Fruit fly (Drosophila melanogaster): ENCODE results near the gene Cad99C.
A peak's percentile ranks its signal among the peaks of the same experiment; 100 is the strongest.

The Cad99C gene

DNA sequence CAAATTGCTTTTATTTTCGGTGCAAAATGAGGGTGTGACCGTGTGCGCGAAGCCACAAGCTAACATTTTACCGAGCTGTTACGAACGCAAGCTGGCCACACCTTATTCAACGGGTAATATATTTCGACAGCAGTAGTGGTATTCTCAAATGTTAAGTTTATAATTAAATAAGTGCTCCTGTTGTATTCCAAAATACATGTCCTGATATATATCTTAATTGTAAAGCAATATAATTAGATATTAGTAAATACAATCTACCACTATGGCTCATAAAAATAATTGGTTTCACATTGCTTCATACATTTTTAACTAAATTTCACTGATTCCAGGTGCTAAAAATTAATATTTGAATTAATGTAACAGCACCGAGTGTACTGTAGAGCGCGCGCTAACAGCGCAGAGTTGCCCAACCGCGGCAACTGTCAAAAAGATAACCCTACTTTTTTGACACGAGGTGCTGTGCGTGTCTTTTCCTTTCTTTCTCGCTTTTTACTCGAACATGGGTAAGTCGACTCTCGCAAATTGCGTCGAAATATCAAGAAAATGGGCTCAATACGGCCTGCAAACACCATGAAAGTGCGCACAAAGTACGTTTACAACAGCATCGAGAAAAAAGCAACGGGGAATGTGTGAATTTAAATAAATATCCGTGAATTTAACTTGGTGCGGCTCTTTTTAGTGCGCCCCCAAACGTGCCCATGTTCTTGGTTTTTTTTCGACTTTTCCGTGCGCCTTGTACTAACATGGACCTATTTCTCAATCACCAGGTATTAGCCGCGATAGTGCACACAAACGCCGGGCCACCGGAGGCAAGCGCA, 20.2 kb downstream of the Cad99C start, which contains the start of the genes CG15514 and RpS8:
TSS of gene CG15514 (minus strand) at position 63 of the 818 bp plus-strand sequence.
TSS of gene RpS8 (plus strand) at position 151 of the 818 bp plus-strand sequence.
- TF ChIP-seq h (optimal IDR thresholded peaks at IDR 0.05) (no peak), ttk (optimal IDR thresholded peaks at IDR 0.05) (no peak), Myc (optimal IDR thresholded peaks at IDR 0.05) (no peak), Sin3A (optimal IDR thresholded peaks at IDR 0.05) (no peak), insv (optimal IDR thresholded peaks at IDR 0.05) (no peak), psq (optimal IDR thresholded peaks at IDR 0.05) (no peak)

DNA sequence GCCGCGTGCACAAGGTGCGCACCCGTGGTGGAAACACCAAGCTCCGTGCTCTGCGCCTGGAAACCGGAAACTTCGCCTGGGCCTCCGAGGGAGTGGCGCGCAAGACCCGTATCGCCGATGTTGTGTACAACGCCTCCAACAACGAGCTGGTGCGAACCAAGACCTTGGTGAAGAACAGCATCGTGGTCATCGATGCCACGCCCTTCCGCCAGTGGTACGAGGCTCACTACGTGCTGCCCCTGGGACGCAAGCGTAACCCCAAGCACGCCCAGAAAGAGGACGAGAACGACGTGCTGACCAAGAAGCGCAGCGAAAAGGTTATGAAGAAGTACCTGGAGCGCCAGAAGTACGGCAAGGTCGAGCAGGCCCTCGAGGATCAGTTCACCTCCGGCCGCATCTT, 21.3 kb downstream of the Cad99C start:
- TF ChIP-seq Myc (optimal IDR thresholded peaks at IDR 0.05) (no peak), ttk (optimal IDR thresholded peaks at IDR 0.05) (peak; percentile 80), Sin3A (optimal IDR thresholded peaks at IDR 0.05) (no peak), insv (optimal IDR thresholded peaks at IDR 0.05) (no peak), psq (optimal IDR thresholded peaks at IDR 0.05) (no peak), h (optimal IDR thresholded peaks at IDR 0.05) (no peak)

DNA sequence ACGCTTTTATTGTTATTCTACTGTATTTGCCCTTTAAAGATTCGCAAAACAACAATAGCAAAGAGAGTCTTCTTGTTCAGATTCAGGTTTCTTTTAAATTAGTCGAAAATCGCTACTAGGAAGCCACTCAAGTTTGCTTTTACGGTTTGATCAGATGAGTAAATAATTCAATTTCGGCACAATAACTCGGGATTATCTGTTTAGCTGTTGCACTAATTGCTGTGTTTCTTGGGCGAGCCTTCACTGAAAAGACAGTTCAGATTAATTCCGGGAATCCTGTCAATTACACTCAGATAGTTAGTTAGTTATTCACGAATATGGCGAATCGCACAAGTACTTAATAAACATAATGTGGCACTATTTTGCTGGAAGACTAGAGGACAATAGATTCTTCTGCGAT, 25.2 kb downstream of the Cad99C start:
- no peak for TF ChIP-seq ttk (optimal IDR thresholded peaks at IDR 0.05)
- no peak for TF ChIP-seq Sin3A (optimal IDR thresholded peaks at IDR 0.05)
- TF ChIP-seq h (optimal IDR thresholded peaks at IDR 0.05), result no peak
- TF ChIP-seq insv (optimal IDR thresholded peaks at IDR 0.05), result no peak
- TF ChIP-seq psq (optimal IDR thresholded peaks at IDR 0.05), result no peak
- TF ChIP-seq Myc (optimal IDR thresholded peaks at IDR 0.05), result no peak

DNA sequence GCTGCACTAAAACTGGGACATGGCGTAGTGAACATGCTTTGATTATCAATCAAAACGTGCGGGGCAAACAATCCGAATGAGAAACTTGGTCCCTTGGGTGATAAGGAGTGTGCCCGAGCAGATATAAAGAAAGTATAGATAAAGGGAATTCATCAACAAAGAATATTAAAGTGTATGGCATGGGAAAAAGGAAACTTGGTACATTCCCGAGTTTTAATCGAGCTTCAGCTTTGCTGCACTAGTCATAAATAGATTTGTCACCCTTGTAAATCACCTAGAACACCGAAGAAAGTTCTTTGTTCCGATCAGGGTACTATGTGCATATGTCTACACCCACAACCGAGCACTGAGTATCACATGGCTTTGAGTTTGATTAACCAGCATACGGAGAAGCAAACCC, 26.0 kb downstream of the Cad99C start:
- TF ChIP-seq psq (optimal IDR thresholded peaks at IDR 0.05) (no peak), Myc (optimal IDR thresholded peaks at IDR 0.05) (no peak), h (optimal IDR thresholded peaks at IDR 0.05) (no peak), Sin3A (optimal IDR thresholded peaks at IDR 0.05) (no peak)

DNA sequence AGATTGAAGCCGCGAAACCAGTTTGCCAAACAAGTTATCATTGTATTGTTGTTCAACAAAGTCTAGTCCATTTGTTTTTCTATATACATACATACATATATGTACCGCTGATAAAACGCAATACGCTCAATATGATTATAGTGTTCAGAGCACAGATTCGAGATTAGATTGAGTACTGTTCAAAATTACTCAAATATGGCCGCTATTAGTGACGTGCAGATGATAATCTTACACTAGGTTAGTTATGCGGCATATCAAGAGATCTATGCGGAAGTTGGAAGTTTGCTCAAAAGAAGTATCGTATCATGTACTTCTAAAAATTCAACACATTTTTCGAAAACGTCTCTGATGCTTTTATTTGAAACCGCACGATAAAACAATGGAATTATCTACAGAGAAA, 26.4 kb downstream of the Cad99C start:
- no peak for TF ChIP-seq psq (optimal IDR thresholded peaks at IDR 0.05)
- TF ChIP-seq insv (optimal IDR thresholded peaks at IDR 0.05), result no peak
- no peak for TF ChIP-seq Myc (optimal IDR thresholded peaks at IDR 0.05)
- TF ChIP-seq ttk (optimal IDR thresholded peaks at IDR 0.05), result no peak
- TF ChIP-seq h (optimal IDR thresholded peaks at IDR 0.05), result no peak
- no peak for TF ChIP-seq Sin3A (optimal IDR thresholded peaks at IDR 0.05)

DNA sequence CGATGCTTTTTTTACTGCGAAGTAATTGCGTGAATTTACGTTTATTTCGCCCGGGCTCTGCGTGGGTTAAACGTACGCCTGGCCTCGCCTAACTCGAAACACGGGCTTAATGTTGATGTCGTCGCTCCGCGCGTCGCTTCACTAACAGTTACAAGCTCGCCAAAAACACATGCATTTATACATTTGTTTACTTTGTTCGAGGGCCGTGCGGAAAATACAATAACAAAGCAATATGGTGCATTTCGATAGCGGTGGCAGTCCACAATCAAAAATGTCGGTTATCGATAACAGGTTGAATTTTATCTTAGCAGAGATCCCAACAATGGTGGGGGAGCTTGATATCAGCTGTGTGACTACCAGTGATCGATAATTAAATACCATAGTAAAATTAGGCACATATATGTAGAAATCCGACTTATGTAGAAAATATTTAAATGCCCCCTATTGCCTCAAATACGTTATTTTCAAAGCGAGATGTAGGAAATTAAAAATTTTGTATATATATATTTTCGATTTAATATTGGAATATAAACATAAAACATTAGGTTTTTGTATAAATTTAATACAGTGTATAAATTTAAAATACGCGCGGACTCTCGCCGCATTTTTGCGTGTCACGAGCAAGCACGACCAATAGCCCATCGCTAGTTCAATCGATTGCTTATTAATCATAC, 27.4 kb downstream of the Cad99C start, which contains the start of gene Zip99C:
TSS of gene Zip99C (minus strand) at position 220 of the 674 bp plus-strand sequence.
- no peak for TF ChIP-seq h (optimal IDR thresholded peaks at IDR 0.05)
- no peak for TF ChIP-seq ttk (optimal IDR thresholded peaks at IDR 0.05)
- no peak for TF ChIP-seq Sin3A (optimal IDR thresholded peaks at IDR 0.05)
- no peak for TF ChIP-seq insv (optimal IDR thresholded peaks at IDR 0.05)
- TF ChIP-seq psq (optimal IDR thresholded peaks at IDR 0.05), result no peak
- no peak for TF ChIP-seq Myc (optimal IDR thresholded peaks at IDR 0.05)

DNA sequence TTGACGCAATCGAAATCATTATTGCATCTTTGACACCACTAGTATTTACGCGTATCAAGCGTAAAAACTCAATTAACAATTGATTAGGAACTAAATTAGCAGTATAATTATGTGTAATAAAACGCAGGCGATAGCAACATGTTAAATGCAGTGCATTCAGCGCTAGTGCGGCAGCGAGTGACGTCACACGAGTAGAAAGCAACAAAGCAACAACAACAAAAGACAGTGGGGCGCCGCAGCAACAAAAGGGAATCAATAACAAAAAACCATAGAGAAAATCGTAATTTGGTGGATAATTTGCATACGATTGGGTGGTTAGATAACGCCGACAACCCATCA, 27.9 kb downstream of the Cad99C start, which contains the start of gene CG34133:
TSS of gene CG34133 (plus strand) at position 16 of the 339 bp plus-strand sequence.
- no peak for TF ChIP-seq insv (optimal IDR thresholded peaks at IDR 0.05)
- no peak for TF ChIP-seq Sin3A (optimal IDR thresholded peaks at IDR 0.05)
- no peak for TF ChIP-seq Myc (optimal IDR thresholded peaks at IDR 0.05)
- TF ChIP-seq ttk (optimal IDR thresholded peaks at IDR 0.05), result no peak
- TF ChIP-seq h (optimal IDR thresholded peaks at IDR 0.05), result no peak
- TF ChIP-seq psq (optimal IDR thresholded peaks at IDR 0.05), result no peak

DNA sequence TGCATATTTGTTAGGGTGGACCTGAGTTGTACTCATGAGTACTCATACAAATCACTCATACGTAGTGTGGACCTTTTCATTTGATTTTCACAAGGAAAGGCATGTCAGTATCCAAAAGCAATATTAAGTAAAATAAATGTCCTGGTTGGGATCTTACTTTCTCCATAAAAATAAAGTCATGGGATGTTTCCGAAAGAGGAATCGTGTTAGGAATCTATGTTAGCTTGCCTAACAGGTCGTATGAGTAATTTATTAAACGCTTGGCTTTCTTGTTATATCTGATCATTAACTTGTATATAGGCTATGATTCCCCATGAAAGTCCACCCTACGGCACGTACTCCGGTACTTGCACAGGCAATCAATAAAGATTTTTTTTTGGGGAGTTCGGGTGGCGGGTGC, 34.4 kb downstream of the Cad99C start:
- no peak for TF ChIP-seq psq (optimal IDR thresholded peaks at IDR 0.05)
- TF ChIP-seq insv (optimal IDR thresholded peaks at IDR 0.05), result no peak
- TF ChIP-seq ttk (optimal IDR thresholded peaks at IDR 0.05), result no peak
- no peak for TF ChIP-seq Sin3A (optimal IDR thresholded peaks at IDR 0.05)
- no peak for TF ChIP-seq Myc (optimal IDR thresholded peaks at IDR 0.05)
- no peak for TF ChIP-seq h (optimal IDR thresholded peaks at IDR 0.05)

DNA sequence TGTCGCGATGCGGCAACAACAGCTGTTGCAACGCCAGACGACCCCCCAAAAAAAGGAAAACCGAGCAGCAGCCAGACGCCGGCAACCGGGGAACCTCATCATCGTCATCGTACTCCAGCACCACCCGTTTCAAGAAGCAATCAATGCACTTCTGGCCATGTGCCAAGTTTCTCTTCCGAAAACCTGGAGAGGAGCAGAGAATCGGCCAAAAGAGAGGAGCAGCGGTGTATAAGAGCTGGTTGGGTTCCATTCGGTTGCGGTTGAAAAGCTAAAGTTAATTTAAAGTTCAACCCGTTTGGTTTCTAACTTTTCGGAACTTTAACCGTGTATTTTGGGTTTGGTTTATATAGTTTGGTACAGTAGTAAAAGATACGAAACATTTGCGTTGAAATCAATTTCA, 34.8 kb downstream of the Cad99C start:
- TF ChIP-seq psq (optimal IDR thresholded peaks at IDR 0.05), result no peak
- TF ChIP-seq ttk (optimal IDR thresholded peaks at IDR 0.05), result no peak
- no peak for TF ChIP-seq Myc (optimal IDR thresholded peaks at IDR 0.05)

DNA sequence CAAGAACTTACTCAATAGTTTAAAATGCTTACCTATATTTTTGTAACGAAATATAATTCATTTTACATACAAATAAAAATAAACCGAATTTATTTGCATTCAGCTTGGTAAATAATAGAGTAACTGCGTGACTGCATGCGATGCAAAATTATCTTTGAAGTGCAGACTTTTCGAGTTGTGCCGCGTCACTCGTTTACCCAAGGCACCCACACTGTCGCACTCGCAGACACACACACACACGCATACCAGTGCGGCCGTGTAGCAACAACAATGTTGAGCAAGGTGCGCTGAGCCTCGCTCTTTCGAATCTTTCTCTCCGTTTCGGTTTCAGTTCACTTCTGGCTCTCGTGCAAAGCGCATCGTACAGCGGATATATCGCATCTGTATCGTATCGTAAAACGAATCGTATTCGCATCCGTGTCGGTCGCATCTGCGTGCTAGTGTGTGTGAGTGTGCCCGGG, 35.3 kb downstream of the Cad99C start, which contains the start of gene CG31038:
TSS of gene CG31038 (plus strand) at position 327 of the 461 bp plus-strand sequence.
- no peak for TF ChIP-seq Myc (optimal IDR thresholded peaks at IDR 0.05)
- TF ChIP-seq psq (optimal IDR thresholded peaks at IDR 0.05), result no peak

DNA sequence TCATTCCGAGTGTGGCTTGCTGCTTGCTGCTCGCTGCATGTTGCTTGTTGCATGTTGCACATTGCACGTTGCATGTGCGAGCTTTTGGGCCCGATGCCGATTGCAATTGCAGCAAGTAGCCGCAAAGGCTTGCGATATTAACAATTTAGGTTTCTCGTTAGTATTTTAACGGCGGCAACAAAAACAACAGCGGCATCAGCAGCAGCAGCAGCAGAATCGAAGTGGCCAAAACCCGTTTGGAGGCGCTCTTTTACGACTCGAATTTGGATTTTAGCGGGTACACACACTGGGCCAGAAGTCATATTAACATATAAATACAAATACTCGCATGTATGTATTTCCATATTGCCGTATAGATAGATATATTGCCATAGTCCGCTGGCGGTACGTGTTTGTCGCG, 38.8 kb downstream of the Cad99C start:
- TF ChIP-seq Sin3A (optimal IDR thresholded peaks at IDR 0.05), result no peak
- TF ChIP-seq insv (optimal IDR thresholded peaks at IDR 0.05), result no peak
- no peak for TF ChIP-seq h (optimal IDR thresholded peaks at IDR 0.05)
- TF ChIP-seq ttk (optimal IDR thresholded peaks at IDR 0.05), result no peak
- TF ChIP-seq Myc (optimal IDR thresholded peaks at IDR 0.05), result no peak
- no peak for TF ChIP-seq psq (optimal IDR thresholded peaks at IDR 0.05)

DNA sequence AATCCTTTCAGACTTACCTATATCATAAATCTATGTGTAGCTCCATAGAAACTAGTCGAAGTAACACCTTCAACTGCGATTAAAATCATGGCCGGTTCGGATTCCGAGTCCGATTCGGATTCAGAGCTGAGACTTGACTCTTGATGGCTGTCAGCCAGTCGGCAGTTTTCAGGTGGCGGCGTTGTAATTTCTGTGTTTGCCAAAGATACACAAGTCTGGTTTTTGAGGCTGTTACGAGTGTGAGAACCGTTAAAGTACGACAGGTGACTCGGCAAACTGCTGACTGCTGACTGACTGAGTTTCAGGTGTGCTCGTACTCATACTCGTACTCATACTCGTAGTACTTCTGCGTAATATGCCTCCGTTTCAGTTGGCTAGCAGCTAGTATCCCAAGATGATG, 49.7 kb downstream of the Cad99C start:
- TF ChIP-seq psq (optimal IDR thresholded peaks at IDR 0.05) (no peak), ttk (optimal IDR thresholded peaks at IDR 0.05) (no peak), Sin3A (optimal IDR thresholded peaks at IDR 0.05) (no peak), insv (optimal IDR thresholded peaks at IDR 0.05) (no peak), h (optimal IDR thresholded peaks at IDR 0.05) (no peak), Myc (optimal IDR thresholded peaks at IDR 0.05) (no peak)
